Fruit fly (Drosophila melanogaster): ENCODE data around the gene lbe.

- TF ChIP-seq CTCF (optimal IDR thresholded peaks at IDR 0.05) (no peak), CG8478 (optimal IDR thresholded peaks at IDR 0.05) (no peak)
Measured at dm6 chr3R:21403435-21403834, 42.9 kb downstream of the lbe start, which contains the start of gene CG7907.

Measured in S2 (cell line).